Worm (Caenorhabditis elegans) whole organism, L3 larva: ENCODE measurements around the gene C12D8.13.

Experiments
- ZK546.5 ChIP-seq: sonication (generic microtip); optimal IDR thresholded peaks from 2 replicates; lab custom pipeline; 2017; ENCODE audit warnings: missing biosample characterization, missing genetic modification characterization
- ama-1 ChIP-seq: fragments of 150-350 bp; optimal IDR thresholded peaks from 2 replicates; lab custom pipeline; 2018
- ceh-16 ChIP-seq: sonication (generic microtip); optimal IDR thresholded peaks from 2 replicates; lab custom pipeline; 2017; ENCODE audit warnings: missing biosample characterization, missing genetic modification characterization
- ceh-82 ChIP-seq: fragments of 150-350 bp; optimal IDR thresholded peaks from 2 replicates; lab custom pipeline; 2014; ENCODE audit warnings: missing biosample characterization, missing genetic modification characterization
- ceh-9 ChIP-seq: sonication (generic microtip); optimal IDR thresholded peaks from 2 replicates; lab custom pipeline; 2018; ENCODE audit warnings: missing biosample characterization, missing genetic modification characterization
- daf-12 ChIP-seq: fragments of 150-350 bp; optimal IDR thresholded peaks from 2 replicates; lab custom pipeline; 2014; ENCODE audit warnings: missing biosample characterization, missing genetic modification reagents, missing genetic modification characterization
- egl-27 ChIP-seq: sonication (generic microtip); optimal IDR thresholded peaks from 4 replicates; lab custom pipeline; 2017; ENCODE audit warnings: missing biosample characterization, missing genetic modification reagents, missing genetic modification characterization
- egl-5 ChIP-seq: fragments of 150-350 bp; optimal IDR thresholded peaks from 2 replicates; lab custom pipeline; 2017; ENCODE audit warnings: missing biosample characterization, missing genetic modification reagents, missing genetic modification characterization, inconsistent platforms
- elt-1 ChIP-seq: fragments of 150-350 bp; optimal IDR thresholded peaks from 2 replicates; lab custom pipeline; 2014; ENCODE audit warnings: missing biosample characterization, missing genetic modification characterization
- elt-2 ChIP-seq: sonication (generic microtip); optimal IDR thresholded peaks from 2 replicates; lab custom pipeline; 2016; ENCODE audit warnings: missing genetic modification reagents, mild to moderate bottlenecking, missing genetic modification characterization, missing compliant biosample characterization
- elt-3 ChIP-seq, 3 experiments: fragments of 150-350 bp in 1 of 3; sonication (generic microtip) in 2 of 3; optimal IDR thresholded peaks; 2 replicates in 2 of 3; 4 replicates in 1 of 3; lab custom pipeline; 2014 to 2017; ENCODE audit warnings: missing biosample characterization in 3 of 3, missing genetic modification characterization in 3 of 3
- fkh-10 ChIP-seq: sonication (generic microtip); optimal IDR thresholded peaks from 2 replicates; lab custom pipeline; 2017; ENCODE audit warnings: missing biosample characterization, missing genetic modification reagents, missing genetic modification characterization
- fos-1 ChIP-seq: fragments of 150-350 bp; optimal IDR thresholded peaks from 2 replicates; lab custom pipeline; 2014; ENCODE audit warnings: missing biosample characterization, missing genetic modification characterization
- hmg-11 ChIP-seq: sonication (generic microtip); optimal IDR thresholded peaks from 2 replicates; lab custom pipeline; 2016; ENCODE audit warnings: missing genetic modification characterization, missing compliant biosample characterization
- jun-1 ChIP-seq: fragments of 150-350 bp; optimal IDR thresholded peaks from 2 replicates; lab custom pipeline; 2014; ENCODE audit warnings: missing biosample characterization, missing genetic modification reagents, missing genetic modification characterization
- lin-15B ChIP-seq: fragments of 150-350 bp; optimal IDR thresholded peaks from 2 replicates; lab custom pipeline; 2014; ENCODE audit warnings: missing biosample characterization, missing genetic modification characterization
- lin-39 ChIP-seq: fragments of 150-350 bp; optimal IDR thresholded peaks from 2 replicates; lab custom pipeline; 2018; ENCODE audit warnings: missing biosample characterization, missing genetic modification reagents, missing genetic modification characterization
- lsy-12 ChIP-seq: sonication (generic microtip); optimal IDR thresholded peaks from 2 replicates; lab custom pipeline; 2016; ENCODE audit warnings: mild to moderate bottlenecking, missing genetic modification characterization, missing compliant biosample characterization
- mdl-1 ChIP-seq: fragments of 150-350 bp; optimal IDR thresholded peaks from 2 replicates; lab custom pipeline; 2014; ENCODE audit warnings: missing biosample characterization, missing genetic modification characterization
- nfya-1 ChIP-seq: sonication (generic microtip); optimal IDR thresholded peaks from 2 replicates; lab custom pipeline; 2017; ENCODE audit warnings: missing genetic modification characterization, mild to moderate bottlenecking, missing compliant biosample characterization, antibody characterized with exemption, moderate library complexity; ENCODE audit not compliant: insufficient read depth
- nhr-12 ChIP-seq: fragments of 150-350 bp; optimal IDR thresholded peaks from 2 replicates; lab custom pipeline; 2014; ENCODE audit warnings: missing biosample characterization, missing genetic modification characterization
- nhr-23 ChIP-seq: fragments of 150-350 bp; optimal IDR thresholded peaks from 2 replicates; lab custom pipeline; 2014; ENCODE audit warnings: missing biosample characterization, missing genetic modification reagents, missing genetic modification characterization
- nhr-25 ChIP-seq: sonication (generic microtip); optimal IDR thresholded peaks from 2 replicates; lab custom pipeline; 2017; ENCODE audit warnings: missing biosample characterization, missing genetic modification characterization
- nhr-28 ChIP-seq: fragments of 150-350 bp; optimal IDR thresholded peaks from 2 replicates; lab custom pipeline; 2014; ENCODE audit warnings: missing biosample characterization, missing genetic modification characterization
- nhr-67 ChIP-seq: fragments of 150-350 bp; optimal IDR thresholded peaks from 2 replicates; lab custom pipeline; 2014; ENCODE audit warnings: missing biosample characterization, missing genetic modification characterization
- nhr-76 ChIP-seq: fragments of 150-350 bp; sonication (generic microtip); optimal IDR thresholded peaks from 5 replicates; lab custom pipeline; 2014; ENCODE audit warnings: missing biosample characterization, missing genetic modification characterization
- pha-4 ChIP-seq: fragments of 150-350 bp; optimal IDR thresholded peaks from 2 replicates; lab custom pipeline; 2014; ENCODE audit warnings: missing biosample characterization, missing genetic modification reagents, missing genetic modification characterization
- pqm-1 ChIP-seq: fragments of 150-350 bp; optimal IDR thresholded peaks from 2 replicates; lab custom pipeline; 2017; ENCODE audit warnings: missing biosample characterization, missing genetic modification characterization, inconsistent platforms
- sea-2 ChIP-seq: fragments of 150-350 bp; sonication (generic microtip); optimal IDR thresholded peaks from 4 replicates; lab custom pipeline; 2014; ENCODE audit warnings: missing biosample characterization, missing genetic modification reagents, missing genetic modification characterization
- snpc-4 ChIP-seq: fragments of 150-350 bp; optimal IDR thresholded peaks from 2 replicates; lab custom pipeline; 2014; ENCODE audit warnings: missing biosample characterization, missing genetic modification characterization
- tbx-2 ChIP-seq: sonication (generic microtip); optimal IDR thresholded peaks from 2 replicates; lab custom pipeline; 2016; ENCODE audit warnings: mild to moderate bottlenecking, missing genetic modification characterization, missing compliant biosample characterization
- ztf-4 ChIP-seq: fragments of 150-350 bp; optimal IDR thresholded peaks from 2 replicates; lab custom pipeline; 2014; ENCODE audit warnings: missing biosample characterization, missing genetic modification characterization

Gene C12D8.13

ce11 chrV:10249515-10249914, 29.0 kb upstream of the C12D8.13 start:
- TF ChIP-seq ZK546.5 (tag; lab: Kevin White, UChicago) (no peak), nhr-25 (tag; lab: Kevin White, UChicago) (no peak), nhr-67 (tag; lab: Kevin White, UChicago) (no peak), snpc-4 (no peak), elt-2 (tag; lab: Kevin White, UChicago) (no peak), ceh-16 (tag; lab: Kevin White, UChicago) (no peak), nhr-12 (tag; lab: Kevin White, UChicago) (no peak), tbx-2 (no peak), ceh-9 (tag; lab: Kevin White, UChicago) (no peak), nhr-76 (no peak), ztf-4 (tag; lab: Kevin White, UChicago) (no peak), elt-1 (tag; lab: Kevin White, UChicago) (no peak), lin-15B (no peak), fos-1 (no peak)

ce11 chrV:10248255-10248979, 27.9 kb upstream of the C12D8.13 start, which contains the start of gene akt-1:
akt-1 (plus strand) TSS chrV:10248905.
- TF ChIP-seq elt-2 (tag; lab: Kevin White, UChicago) (peak; percentile 17), pqm-1 (tag; lab: Kevin White, UChicago) (peak; percentile 77), hmg-11 (tag; lab: Kevin White, UChicago) (peak; percentile 4), pha-4 (tag; lab: Kevin White, UChicago) (peak; percentile 1), nhr-23 (no peak), nhr-25 (tag; lab: Kevin White, UChicago) (no peak)

- TF ChIP-seq egl-27 (tag; lab: Kevin White, UChicago) (no peak), fkh-10 (GFP tag; lab: Kevin White, UChicago) (no peak), ceh-82 (tag; lab: Kevin White, UChicago) (no peak), pha-4 (tag; lab: Kevin White, UChicago) (no peak), jun-1 (tag; lab: Kevin White, UChicago) (no peak), fos-1 (no peak), elt-2 (tag; lab: Kevin White, UChicago) (no peak), ama-1 (peak; percentile 75)
Observed at ce11 chrV:10247673-10248239, 27.3 kb upstream of the C12D8.13 start.

- TF ChIP-seq ceh-82 (tag; lab: Kevin White, UChicago), result no peak
- TF ChIP-seq elt-3 (tag; optimal IDR thresholded peaks at IDR 0.05; lab: Kevin White, UChicago), result no peak
- no peak for TF ChIP-seq ama-1
- TF ChIP-seq snpc-4, result peak; percentile 10
- peak; percentile 19 for TF ChIP-seq elt-2 (tag; lab: Kevin White, UChicago)
- TF ChIP-seq pha-4 (tag; lab: Kevin White, UChicago), result peak; percentile 67
- peak; percentile 41 for TF ChIP-seq nfya-1 (tag; lab: Kevin White, UChicago)
- peak; percentile 13 for TF ChIP-seq lin-39 (tag; lab: Kevin White, UChicago)
- TF ChIP-seq hmg-11 (tag; lab: Kevin White, UChicago), result peak; percentile 38
- TF ChIP-seq nhr-28, result no peak
Observed at ce11 chrV:10246967-10247366, 26.5 kb upstream of the C12D8.13 start.

- TF ChIP-seq nfya-1 (tag; lab: Kevin White, UChicago) (peak; percentile 66), jun-1 (tag; lab: Kevin White, UChicago) (no peak), fkh-10 (GFP tag; lab: Kevin White, UChicago) (peak; percentile 57), lsy-12 (tag; lab: Kevin White, UChicago) (no peak), egl-5 (peak; percentile 62), elt-3 (tag; optimal IDR thresholded peaks at IDR 0.05; lab: Kevin White, UChicago) (no peak), daf-12 (tag; lab: Kevin White, UChicago) (no peak), nhr-12 (tag; lab: Kevin White, UChicago) (no peak), snpc-4 (peak; percentile 18), lin-15B (peak; percentile 34), sea-2 (no peak), egl-27 (tag; lab: Kevin White, UChicago) (no peak), elt-1 (tag; lab: Kevin White, UChicago) (no peak), pha-4 (tag; lab: Kevin White, UChicago) (peak; percentile 79), mdl-1 (tag; lab: Kevin White, UChicago) (peak; percentile 89), nhr-76 (no peak), lin-39 (tag; lab: Kevin White, UChicago) (peak; percentile 94)
Observed at ce11 chrV:10246443-10246885, 26.0 kb upstream of the C12D8.13 start.
